Fruit fly (Drosophila melanogaster): ENCODE data around the gene CG14309.
A peak's percentile ranks its signal among the peaks of the same experiment; 100 is the strongest.

Gene CG14309

dm6 chr3R:18398954-18399697 lies 14.3 kb upstream of the CG14309 start, which contains the start of gene Vha100-2 (continued):
- TF ChIP-seq topi (GFP tag; optimal IDR thresholded peaks at IDR 0.05) (no peak), eg (GFP tag; IDR thresholded peaks at IDR 0.05) (peak; percentile 60), CG6808 (GFP tag; optimal IDR thresholded peaks at IDR 0.05) (peak; percentile 27), CG31627 (GFP tag; optimal IDR thresholded peaks at IDR 0.05) (peak; percentile 20), CG11762 (GFP tag; optimal IDR thresholded peaks at IDR 0.05; ENCODE audit: insufficient read depth) (no peak), Eip75B (GFP tag; optimal IDR thresholded peaks at IDR 0.05) (no peak), fd85E (GFP tag; optimal IDR thresholded peaks at IDR 0.05) (peak; percentile 52), OdsH (GFP tag; optimal IDR thresholded peaks at IDR 0.05) (peak; percentile 42), CG6163 (GFP tag; IDR thresholded peaks at IDR 0.05) (peak; percentile 59; the same call in 2 of the 3 replicates), fkh (GFP tag; optimal IDR thresholded peaks at IDR 0.05) (no peak), CG16779 (tag; optimal IDR thresholded peaks at IDR 0.05) (peak; percentile 32), Met (GFP tag; optimal IDR thresholded peaks at IDR 0.05) (peak; percentile 42), Eip78C (GFP tag) (no peak), Sox14 (GFP tag; optimal IDR thresholded peaks at IDR 0.05) (peak; percentile 69), vri (GFP tag; optimal IDR thresholded peaks at IDR 0.05) (peak; percentile 34), CG8632 (GFP tag; optimal IDR thresholded peaks at IDR 0.05) (peak; percentile 23), CG7368 (GFP tag; optimal IDR thresholded peaks at IDR 0.05) (peak; percentile 27), Smox (GFP tag; optimal IDR thresholded peaks at IDR 0.05) (no peak), Ets96B (tag; optimal IDR thresholded peaks at IDR 0.05) (no peak), Hr39 (GFP tag; optimal IDR thresholded peaks at IDR 0.05) (no peak), Lpt (GFP tag; optimal IDR thresholded peaks at IDR 0.05) (peak; percentile 27), CG10631 (GFP tag; optimal IDR thresholded peaks at IDR 0.05) (no peak)

dm6 chr3R:18398460-18398901 lies 13.6 kb upstream of the CG14309 start:
- TF ChIP-seq ss (GFP tag; optimal IDR thresholded peaks at IDR 0.05) (peak in 1 of 2 experiments; percentile 22), CG32006 (GFP tag; optimal IDR thresholded peaks at IDR 0.05) (no peak), Eip78C (GFP tag) (peak; percentile 67), achi (GFP tag; optimal IDR thresholded peaks at IDR 0.05) (peak; percentile 47), CG9139 (GFP tag; optimal IDR thresholded peaks at IDR 0.05) (no peak), vri (GFP tag; optimal IDR thresholded peaks at IDR 0.05) (peak; percentile 51), Eip93F (GFP tag; optimal IDR thresholded peaks at IDR 0.05) (no peak), fd59A (GFP tag; optimal IDR thresholded peaks at IDR 0.05) (no peak), CG6854 (GFP tag; optimal IDR thresholded peaks at IDR 0.05) (peak; percentile 2), CG11762 (GFP tag; optimal IDR thresholded peaks at IDR 0.05; ENCODE audit: insufficient read depth) (no peak), eg (GFP tag; IDR thresholded peaks at IDR 0.05) (no peak), CG34406 (GFP tag; optimal IDR thresholded peaks at IDR 0.05) (no peak), CG6808 (GFP tag; optimal IDR thresholded peaks at IDR 0.05) (peak; percentile 3), fkh (GFP tag; optimal IDR thresholded peaks at IDR 0.05) (peak; percentile 76)

- no peak for TF ChIP-seq CG32006 (GFP tag; optimal IDR thresholded peaks at IDR 0.05)
- no peak for TF ChIP-seq pdm3 (GFP tag; optimal IDR thresholded peaks at IDR 0.05)
- peak; percentile 80 for TF ChIP-seq CG6163 (GFP tag; IDR thresholded peaks at IDR 0.05)
- peak; percentile 50 for TF ChIP-seq CG3032 (tag; optimal IDR thresholded peaks at IDR 0.05)
- peak; percentile 23; the same call in 1 of the 2 replicates for TF ChIP-seq CG11294 (GFP tag; IDR thresholded peaks at IDR 0.05)
- TF ChIP-seq CG10631 (GFP tag; optimal IDR thresholded peaks at IDR 0.05): no peak
- no peak for TF ChIP-seq Eip93F (GFP tag; optimal IDR thresholded peaks at IDR 0.05)
Measured at dm6 chr3R:18397834-18398378, 13.0 kb upstream of the CG14309 start.

Data from whole organism, prepupa.